Worm (Caenorhabditis elegans): ENCODE results near the gene srab-26.

DNA sequence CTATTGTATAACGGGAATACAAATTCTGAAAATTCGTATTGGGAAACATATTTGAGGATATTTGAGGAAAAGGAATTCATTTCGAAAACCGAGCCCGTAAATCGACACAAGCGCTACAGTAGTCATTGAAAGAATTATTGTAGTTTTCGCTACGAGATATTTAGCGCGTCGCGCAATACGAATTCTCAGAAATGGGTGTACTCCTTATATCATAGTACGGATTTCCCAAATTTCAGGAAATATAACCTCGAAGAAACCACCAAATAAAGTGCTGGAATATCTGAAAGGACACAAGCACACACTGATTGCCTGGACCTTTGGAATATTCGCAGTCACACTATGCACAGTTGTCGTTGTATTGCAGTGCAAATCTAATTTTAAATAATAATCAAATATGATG, 48.1 kb upstream of the srab-26 start:
- TF ChIP-seq npax-4 (tag; optimal IDR thresholded peaks at IDR 0.05) (no peak), pha-4 (tag; optimal IDR thresholded peaks at IDR 0.05) (no peak)

Measured in whole organism, late embryonic.